Fruit fly (Drosophila melanogaster) whole organism: Measurements from ENCODE around the gene CG4022.

Experiments
- Dll ChIP-seq: fragments of >200 bp; optimal IDR thresholded peaks from 2 replicates; lab custom pipeline; 2017
- EcR ChIP-seq, 2 experiments: fragments of >200 bp; optimal IDR thresholded peaks; 2 replicates each; lab custom pipeline; 2017; ENCODE audit warnings: missing biosample characterization in 2 of 2, missing genetic modification characterization in 2 of 2, missing genetic modification reagents in 2 of 2
- usp ChIP-seq: fragments of >200 bp; optimal IDR thresholded peaks from 2 replicates; lab custom pipeline; 2017; ENCODE audit warnings: missing biosample characterization, missing genetic modification characterization, mixed read lengths

DNA sequence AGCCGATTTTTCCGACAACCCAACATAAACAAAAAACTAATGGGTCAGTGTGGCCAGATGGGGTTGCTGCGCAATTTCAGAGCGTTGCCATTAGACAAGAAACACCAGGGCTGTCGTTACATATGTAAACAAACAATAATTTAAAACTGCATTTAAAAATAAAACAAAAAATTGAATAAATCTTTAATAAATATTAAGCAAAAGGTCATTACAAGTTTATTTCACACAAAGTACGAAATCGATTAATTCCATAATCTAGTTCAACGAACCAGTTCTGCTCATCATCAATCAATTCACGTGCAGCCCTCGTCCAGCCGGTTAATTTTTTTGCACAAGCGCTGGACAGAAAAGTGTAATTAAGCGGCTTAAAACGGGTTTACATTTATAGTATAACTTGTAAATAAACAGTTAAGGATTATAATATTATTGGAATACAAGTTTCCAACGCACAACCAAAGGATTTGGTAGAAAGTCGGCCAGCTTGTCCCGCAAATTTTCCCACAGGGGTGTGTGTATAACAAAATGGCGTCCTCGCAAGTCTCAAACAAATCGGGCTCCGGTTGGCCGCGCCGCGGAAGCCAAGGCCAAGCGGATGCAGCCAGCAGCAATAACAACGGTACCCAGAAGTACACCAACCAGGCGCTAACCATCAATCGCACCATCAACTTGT, at the start of gene CG4022, which contains the start of gene Cpsf5:
- TF ChIP-seq EcR (GFP tag; optimal IDR thresholded peaks at IDR 0.05; lab: Kevin White, UChicago) (no peak), Dll (lab: Kevin White, UChicago) (no peak), usp (no peak)
